Fruit fly (Drosophila melanogaster) whole organism, wandering third instar larva: ENCODE measurements around the gene Spn.

Source experiments
- Dfd ChIP-seq: fragments of >200 bp; optimal IDR thresholded peaks from 2 replicates; lab custom pipeline; 2017; ENCODE audit warnings: missing biosample characterization, missing genetic modification characterization
- Jra ChIP-seq: sonication (Bioruptor generic); optimal IDR thresholded peaks from 2 replicates; lab custom pipeline; 2016; ENCODE audit warnings: missing biosample characterization, missing genetic modification characterization
- psq ChIP-seq: fragments of 200-800 bp; sonication (Bioruptor generic); optimal IDR thresholded peaks from 3 replicates; lab custom pipeline; 2017; ENCODE audit warnings: missing biosample characterization, mild to moderate bottlenecking, missing genetic modification characterization, moderate library complexity
- rgr ChIP-seq: fragments of 200-800 bp; sonication (Bioruptor generic); optimal IDR thresholded peaks from 3 replicates; lab custom pipeline; 2016; ENCODE audit warnings: missing biosample characterization, mild to moderate bottlenecking, missing genetic modification characterization

DNA sequence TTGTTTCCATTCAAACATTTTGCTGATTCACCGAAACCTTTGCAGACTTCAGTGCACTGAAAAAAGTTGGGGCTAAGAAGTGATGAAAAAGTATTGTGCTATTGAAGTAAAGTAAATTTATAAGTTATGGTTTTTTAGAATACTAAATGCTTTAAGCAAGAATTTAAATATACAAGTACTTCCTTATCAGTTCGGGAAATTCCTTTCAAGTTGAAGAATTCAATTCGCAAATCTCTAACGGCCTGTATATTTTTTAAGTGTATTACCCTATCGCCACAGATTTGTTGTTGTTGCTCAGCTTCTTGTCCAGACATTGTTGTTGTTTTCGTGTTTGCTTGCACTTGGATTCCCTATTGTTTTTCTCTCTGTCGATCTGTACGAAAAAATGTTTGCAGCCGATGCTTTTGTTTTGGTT, 86.7 kb downstream of the Spn start:
- TF ChIP-seq psq (GFP tag; lab: Kevin White, UChicago) (peak; percentile 87), Jra (GFP tag; lab: Kevin White, UChicago) (peak; percentile 81), Dfd (no peak), rgr (peak; percentile 89)
